Worm (Caenorhabditis elegans) whole organism, L2 larva: ENCODE results near the gene Y53G8B.2.

ENCODE experiments used
- ZK546.5 ChIP-seq: sonication (generic microtip); optimal IDR thresholded peaks from 2 replicates; lab custom pipeline; 2017; ENCODE audit warnings: missing biosample characterization, missing genetic modification characterization
- dmd-4 ChIP-seq: sonication (generic microtip); optimal IDR thresholded peaks from 2 replicates; lab custom pipeline; 2017; ENCODE audit warnings: missing biosample characterization, missing genetic modification characterization
- elt-1 ChIP-seq: fragments of 150-350 bp; optimal IDR thresholded peaks from 2 replicates; lab custom pipeline; 2014; ENCODE audit warnings: missing biosample characterization, missing genetic modification characterization
- elt-3 ChIP-seq: sonication (generic microtip); optimal IDR thresholded peaks from 2 replicates; lab custom pipeline; 2017; ENCODE audit warnings: missing biosample characterization, missing genetic modification characterization
- fos-1 ChIP-seq: fragments of 150-350 bp; optimal IDR thresholded peaks from 2 replicates; lab custom pipeline; 2014; ENCODE audit warnings: missing biosample characterization, missing genetic modification characterization
- lin-13 ChIP-seq: fragments of 150-350 bp; optimal IDR thresholded peaks from 2 replicates; lab custom pipeline; 2014; ENCODE audit warnings: missing biosample characterization, missing genetic modification reagents, missing genetic modification characterization
- lin-39 ChIP-seq: fragments of 150-350 bp; optimal IDR thresholded peaks from 2 replicates; lab custom pipeline; 2014; ENCODE audit warnings: missing biosample characterization, missing genetic modification reagents, missing genetic modification characterization
- nhr-25 ChIP-seq: fragments of 150-350 bp; sonication (generic microtip); optimal IDR thresholded peaks from 3 replicates; lab custom pipeline; 2014; ENCODE audit warnings: missing biosample characterization, missing genetic modification characterization
- nhr-77 ChIP-seq: fragments of 150-350 bp; optimal IDR thresholded peaks from 2 replicates; lab custom pipeline; 2014; ENCODE audit warnings: missing biosample characterization, missing genetic modification characterization
- skn-1 ChIP-seq: sonication (generic microtip); optimal IDR thresholded peaks from 2 replicates; lab custom pipeline; 2017; ENCODE audit warnings: missing biosample characterization, missing genetic modification characterization
- unc-39 ChIP-seq: fragments of 150-350 bp; optimal IDR thresholded peaks from 2 replicates; lab custom pipeline; 2014; ENCODE audit warnings: missing biosample characterization, missing genetic modification characterization
- ztf-1 ChIP-seq: fragments of 200-800 bp; sonication (Bioruptor generic); conservative IDR thresholded peaks from 2 replicates; pipeline ENCODE4 v1.3.6; 2022; ENCODE audit warnings: missing genetic modification characterization, missing compliant biosample characterization
- ztf-11 ChIP-seq: sonication (generic microtip); optimal IDR thresholded peaks from 2 replicates; lab custom pipeline; 2017; ENCODE audit warnings: missing biosample characterization, missing genetic modification characterization
- ztf-4 ChIP-seq: fragments of 150-350 bp; optimal IDR thresholded peaks from 2 replicates; lab custom pipeline; 2014; ENCODE audit warnings: missing biosample characterization, missing genetic modification characterization

DNA sequence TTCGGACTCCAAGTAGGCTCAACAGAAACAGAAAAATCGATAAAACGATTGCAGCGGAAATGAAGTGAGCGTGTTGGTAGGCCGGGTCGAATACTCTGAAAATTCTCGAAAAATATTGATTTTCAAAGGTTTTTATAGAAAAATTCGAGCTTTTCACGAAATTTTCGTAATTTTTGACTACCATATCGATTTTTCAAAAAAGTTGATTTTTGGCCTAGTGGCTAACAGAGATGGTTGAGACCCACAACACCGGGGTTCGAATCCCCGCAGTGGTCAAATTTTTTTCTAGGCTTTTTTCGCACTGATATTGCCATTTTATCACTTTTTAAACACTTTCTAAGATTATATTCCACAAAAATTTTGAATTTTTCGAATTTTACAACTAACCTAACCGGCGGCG is 5.0 kb upstream of the Y53G8B.2 start:
- no peak for TF ChIP-seq fos-1 (tag; lab: Kevin White, UChicago)
- no peak for TF ChIP-seq elt-1 (tag; lab: Kevin White, UChicago)
- TF ChIP-seq ztf-4 (tag; lab: Kevin White, UChicago) = no peak
- no peak for TF ChIP-seq dmd-4 (tag; lab: Kevin White, UChicago)
- no peak for TF ChIP-seq ZK546.5 (tag; lab: Kevin White, UChicago)
- no peak for TF ChIP-seq elt-3 (tag; lab: Kevin White, UChicago)
- no peak for TF ChIP-seq ztf-1 (GFP tag; lab: Robert Waterston, UW)
- no peak for TF ChIP-seq skn-1 (tag; lab: Kevin White, UChicago)
- no peak for TF ChIP-seq ztf-11
- no peak for TF ChIP-seq nhr-77
- no peak for TF ChIP-seq lin-39 (tag; lab: Kevin White, UChicago)
- no peak for TF ChIP-seq lin-13 (GFP tag; lab: Kevin White, UChicago)
- no peak for TF ChIP-seq unc-39 (tag; lab: Kevin White, UChicago)
- no peak for TF ChIP-seq nhr-25 (tag; lab: Kevin White, UChicago)
